Worm (Caenorhabditis elegans) whole organism, early embryonic: Measurements from ENCODE around the gene spp-14.

Experiments
- F13C5.2 ChIP-seq: sonication (generic microtip); optimal IDR thresholded peaks from 2 replicates; lab custom pipeline; 2017; ENCODE audit warnings: mild to moderate bottlenecking, missing genetic modification characterization, inconsistent platforms, missing compliant biosample characterization
- aly-1 ChIP-seq: sonication (generic microtip); optimal IDR thresholded peaks from 2 replicates; lab custom pipeline; 2016; ENCODE audit warnings: missing genetic modification characterization, missing compliant biosample characterization
- ama-1 ChIP-seq: fragments of 150-350 bp; optimal IDR thresholded peaks from 2 replicates; lab custom pipeline; 2014
- flt-1 ChIP-seq: fragments of 200-800 bp; sonication (Bioruptor generic); IDR thresholded peaks from 2 replicates; pipeline ENCODE4 v1.3.6; 2022; ENCODE audit warnings: missing genetic modification characterization, missing compliant biosample characterization

DNA sequence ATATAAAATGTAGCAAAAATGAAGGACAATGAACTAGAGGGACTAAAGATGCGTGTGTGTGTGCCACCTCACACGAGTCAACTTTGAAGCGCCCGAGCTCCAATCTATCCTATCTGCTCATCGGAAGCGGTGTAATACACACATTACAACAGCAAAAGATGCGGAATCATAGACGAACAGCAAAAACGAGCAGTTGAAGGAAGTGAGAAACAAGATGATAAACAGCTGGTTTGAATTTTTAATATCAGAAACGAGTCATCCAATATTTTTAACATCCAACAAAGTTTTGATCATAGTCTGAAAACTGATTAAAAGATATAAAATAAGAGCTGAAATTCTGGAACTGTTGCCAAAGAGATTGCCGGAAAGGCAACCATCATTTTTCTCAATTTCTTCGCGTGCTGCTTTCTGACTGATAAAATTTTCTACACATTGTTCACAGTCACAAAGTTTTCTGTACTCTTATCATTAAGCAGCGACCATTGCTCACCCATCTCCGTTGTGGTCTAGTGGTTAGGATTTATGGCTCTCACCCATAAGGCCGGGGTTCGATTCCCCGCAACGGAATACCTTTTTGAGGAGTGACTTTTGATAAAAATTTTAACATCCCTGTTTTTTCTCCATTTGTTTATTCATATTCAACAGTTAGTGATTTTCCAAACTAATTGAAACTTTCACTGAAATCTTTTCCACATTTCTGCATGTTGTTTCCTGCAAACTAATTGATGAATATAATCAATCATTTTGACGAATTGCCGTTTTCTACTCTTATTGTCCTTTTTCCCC, 45.0 kb upstream of the spp-14 start, which contains the start of gene stn-2:
- no peak for TF ChIP-seq flt-1 (GFP tag; lab: Robert Waterston, UW)
- no peak for TF ChIP-seq F13C5.2 (tag; lab: Kevin White, UChicago)
- no peak for TF ChIP-seq ama-1
- no peak for TF ChIP-seq aly-1 (tag; lab: Kevin White, UChicago)
